Worm (Caenorhabditis elegans): ENCODE results near the gene grl-6.

DNA sequence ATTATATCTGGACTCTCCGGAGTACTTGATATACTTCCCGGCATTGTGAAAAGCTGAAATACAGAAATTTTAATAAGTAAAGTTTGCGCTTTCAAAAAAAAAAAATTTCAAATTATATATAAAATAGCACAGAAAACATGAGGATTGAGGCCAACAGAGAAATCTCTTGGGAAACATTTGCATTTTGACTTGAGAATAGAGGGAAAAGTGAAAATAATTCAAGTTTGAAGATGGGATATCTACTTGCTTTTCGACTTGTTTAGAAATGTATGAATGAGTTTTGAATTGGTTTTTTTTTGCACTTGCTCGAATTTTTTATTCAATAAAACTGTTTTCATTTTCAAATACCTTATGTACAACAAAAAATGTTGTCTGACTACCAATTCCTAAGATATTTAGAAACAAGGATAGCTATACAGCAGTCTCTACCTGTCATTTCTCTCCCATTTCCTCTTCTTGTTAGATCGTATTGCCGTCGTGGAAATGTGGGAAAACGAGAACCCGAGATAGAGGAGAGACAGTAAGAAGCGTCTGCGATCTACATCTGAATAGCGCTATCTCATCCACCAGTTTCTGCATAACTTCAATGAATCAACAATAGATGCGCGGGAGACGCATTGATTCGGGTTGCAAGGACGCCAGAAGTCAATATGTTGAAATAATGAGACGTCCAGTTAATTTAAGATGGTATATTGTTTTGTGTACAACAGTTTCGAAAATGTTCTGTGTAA lies 34.2 kb downstream of the grl-6 start, which contains the start of gene T22E5.6:
- no peak for TF ChIP-seq ztf-29 (GFP tag; IDR thresholded peaks at IDR 0.05)
- no peak for TF ChIP-seq cog-1 (tag; optimal IDR thresholded peaks at IDR 0.05)

All from whole organism, midembryonic.